Worm (Caenorhabditis elegans): Measurements from ENCODE around the gene F52D2.5.

DNA sequence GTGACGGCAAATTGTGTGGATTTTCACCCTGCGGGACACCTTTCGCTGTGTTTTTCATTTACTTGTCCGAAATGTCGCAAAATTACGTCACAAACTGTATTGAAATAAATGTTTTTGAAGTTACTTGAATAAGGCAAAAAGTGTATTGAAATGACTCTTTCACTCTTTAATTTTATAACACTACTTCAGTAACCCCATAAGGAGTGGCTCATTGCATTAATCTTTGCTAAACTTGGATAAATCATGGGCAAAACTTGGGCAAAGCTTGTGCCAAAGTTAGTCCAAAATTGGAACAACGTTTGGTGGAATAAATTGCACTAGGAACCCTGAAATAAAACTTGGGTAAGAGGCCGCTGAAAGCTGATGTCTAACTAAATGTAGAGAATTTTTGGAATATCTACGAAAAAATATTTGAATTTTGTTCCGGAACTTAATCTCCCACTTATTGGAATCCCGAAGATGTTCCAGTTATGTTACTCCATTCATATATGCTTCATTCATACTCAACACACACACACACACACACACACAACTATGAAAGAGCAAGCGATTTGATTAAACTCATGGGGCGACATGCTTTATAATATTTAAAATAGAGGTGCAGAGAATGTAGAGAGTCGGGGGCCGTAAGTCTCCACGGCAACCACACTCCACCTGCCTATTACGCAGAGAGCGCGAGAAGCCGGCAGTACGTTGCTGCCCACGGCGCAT lies 38.0 kb upstream of the F52D2.5 start, which contains the start of gene Y102A11A.9:
- no peak for TF ChIP-seq elt-2 (tag; optimal IDR thresholded peaks at IDR 0.05)
- TF ChIP-seq jun-1 (tag; optimal IDR thresholded peaks at IDR 0.05): no peak
- TF ChIP-seq lin-39 (tag; optimal IDR thresholded peaks at IDR 0.05): no peak
- TF ChIP-seq pha-4 (tag; optimal IDR thresholded peaks at IDR 0.05): no peak
